Fruit fly (Drosophila melanogaster): ENCODE data around the gene Cpr76Ba.

dm6 chr3L:19495991-19496588 is 22.0 kb downstream of the Cpr76Ba start:
- no peak for TF ChIP-seq CG12605 (GFP tag; IDR thresholded peaks at IDR 0.05)
- TF ChIP-seq CG9948 (tag; optimal IDR thresholded peaks at IDR 0.05): no peak
- TF ChIP-seq CG14655 (GFP tag; optimal IDR thresholded peaks at IDR 0.05): no peak
- TF ChIP-seq CG32121 (GFP tag; IDR thresholded peaks at IDR 0.05): no peak
- no peak for TF ChIP-seq CG4496 (GFP tag; IDR thresholded peaks at IDR 0.05)
- TF ChIP-seq fd96Ca (GFP tag; IDR thresholded peaks at IDR 0.05): no peak
